Fruit fly (Drosophila melanogaster) whole organism, embryonic: ENCODE data around the gene Bap111.
A peak's percentile ranks its signal among the peaks of the same experiment; 100 is the strongest.

ENCODE experiments used
- Atf6 ChIP-seq: fragments of 200-800 bp; sonication (Bioruptor generic); IDR thresholded peaks from 2 replicates; pipeline ENCODE4 v1.3.6; 2022; ENCODE audit warnings: missing biosample characterization, missing genetic modification characterization
- Bgb ChIP-seq: fragments of 200-800 bp; sonication (Bioruptor generic); IDR thresholded peaks from 2 replicates; pipeline ENCODE4 v1.3.6; 2022; ENCODE audit warnings: missing biosample characterization, missing genetic modification characterization; ENCODE audit not compliant: partially characterized antibody
- CG10147 ChIP-seq: fragments of 200-800 bp; sonication (Bioruptor generic); optimal IDR thresholded peaks from 2 replicates; lab custom pipeline; 2019; ENCODE audit warnings: missing biosample characterization, mild to moderate bottlenecking, missing genetic modification characterization, moderate library complexity
- CG10267 ChIP-seq: fragments of 200-800 bp; sonication (Bioruptor generic); optimal IDR thresholded peaks from 2 replicates; lab custom pipeline; 2018; ENCODE audit warnings: missing biosample characterization, mild to moderate bottlenecking, missing genetic modification characterization, moderate library complexity
- CG11456 ChIP-seq: fragments of 200-800 bp; sonication (Bioruptor generic); IDR thresholded peaks from 3 replicates; pipeline ENCODE4 v1.3.6; 2022; ENCODE audit warnings: missing biosample characterization, missing genetic modification characterization
- CG13296 ChIP-seq: fragments of 200-800 bp; sonication (Bioruptor generic); optimal IDR thresholded peaks from 3 replicates; lab custom pipeline; 2018; ENCODE audit warnings: missing biosample characterization, mild to moderate bottlenecking, missing genetic modification characterization
- CG17359 ChIP-seq: fragments of 200-800 bp; sonication (Bioruptor generic); optimal IDR thresholded peaks from 3 replicates; lab custom pipeline; 2018; ENCODE audit warnings: missing biosample characterization, mild to moderate bottlenecking, missing genetic modification characterization, moderate library complexity
- CG17385 ChIP-seq: fragments of 200-800 bp; sonication (Bioruptor generic); optimal IDR thresholded peaks from 3 replicates; lab custom pipeline; 2018; ENCODE audit warnings: missing biosample characterization, mild to moderate bottlenecking, missing genetic modification characterization
- CG18599 ChIP-seq: fragments of 200-800 bp; sonication (Bioruptor generic); optimal IDR thresholded peaks from 3 replicates; lab custom pipeline; 2017; ENCODE audit warnings: missing biosample characterization, missing genetic modification characterization, mild to moderate bottlenecking, moderate library complexity, missing genetic modification reagents
- CG2116 ChIP-seq: fragments of 200-800 bp; sonication (Bioruptor generic); optimal IDR thresholded peaks from 3 replicates; lab custom pipeline; 2018; ENCODE audit warnings: missing biosample characterization, mild to moderate bottlenecking, missing genetic modification characterization
- CG2129 ChIP-seq: fragments of 200-800 bp; sonication (Bioruptor generic); IDR thresholded peaks from 2 replicates; pipeline ENCODE4 v1.3.6; 2022; ENCODE audit warnings: missing biosample characterization, missing genetic modification characterization; ENCODE audit not compliant: partially characterized antibody
- CG2678 ChIP-seq: fragments of 200-800 bp; sonication (Bioruptor generic); optimal IDR thresholded peaks from 3 replicates; lab custom pipeline; 2019; ENCODE audit warnings: missing biosample characterization, mild to moderate bottlenecking, missing genetic modification characterization, moderate library complexity
- CG30431 ChIP-seq: fragments of 200-800 bp; sonication (Bioruptor generic); optimal IDR thresholded peaks from 2 replicates; lab custom pipeline; 2017; ENCODE audit warnings: missing biosample characterization, missing genetic modification characterization
- CG31441 ChIP-seq: fragments of 200-800 bp; sonication (Bioruptor generic); IDR thresholded peaks from 2 replicates; pipeline ENCODE4 v1.3.6; 2022; ENCODE audit warnings: missing biosample characterization, missing genetic modification characterization
- CG3995 ChIP-seq: fragments of 200-800 bp; sonication (Bioruptor generic); optimal IDR thresholded peaks from 3 replicates; lab custom pipeline; 2016; ENCODE audit warnings: missing biosample characterization, missing genetic modification characterization
- CG4328 ChIP-seq: fragments of 200-800 bp; sonication (Bioruptor generic); optimal IDR thresholded peaks from 3 replicates; lab custom pipeline; 2017; ENCODE audit warnings: missing biosample characterization, missing genetic modification reagents, missing genetic modification characterization
- CG4617 ChIP-seq: fragments of 200-800 bp; sonication (Bioruptor generic); optimal IDR thresholded peaks from 3 replicates; lab custom pipeline; 2016; ENCODE audit warnings: missing biosample characterization, missing genetic modification characterization, borderline replicate concordance
- CG6654 ChIP-seq: fragments of 200-800 bp; sonication (Bioruptor generic); optimal IDR thresholded peaks from 2 replicates; lab custom pipeline; 2017; ENCODE audit warnings: missing biosample characterization, mild to moderate bottlenecking, missing genetic modification characterization
- CG9932 ChIP-seq: fragments of 200-800 bp; sonication (Bioruptor generic); IDR thresholded peaks from 2 replicates; pipeline ENCODE4 v1.3.6; 2022; ENCODE audit warnings: missing biosample characterization, missing genetic modification characterization
- CHES-1-like ChIP-seq: fragments of 200-800 bp; sonication (Bioruptor generic); optimal IDR thresholded peaks from 2 replicates; lab custom pipeline; 2016; ENCODE audit warnings: missing biosample characterization, missing genetic modification characterization
- Chrac-16 ChIP-seq: fragments of 200-800 bp; sonication (Bioruptor generic); optimal IDR thresholded peaks from 3 replicates; lab custom pipeline; 2016; ENCODE audit warnings: missing biosample characterization, missing genetic modification characterization
- Deaf1 ChIP-seq: fragments of 200-800 bp; optimal IDR thresholded peaks from 3 replicates; lab custom pipeline; 2019; ENCODE audit warnings: missing biosample characterization, mild to moderate bottlenecking, missing genetic modification characterization, moderate library complexity
- H2.0 ChIP-seq: fragments of 200-800 bp; sonication (Bioruptor generic); IDR thresholded peaks from 2 replicates; pipeline ENCODE4 v1.3.6; 2022; ENCODE audit warnings: missing biosample characterization, missing genetic modification characterization
- HLH54F ChIP-seq: fragments of 200-800 bp; sonication (Bioruptor generic); optimal IDR thresholded peaks from 3 replicates; lab custom pipeline; 2016; ENCODE audit warnings: missing biosample characterization, missing genetic modification characterization
- Hmr ChIP-seq: fragments of 200-800 bp; sonication (Bioruptor generic); optimal IDR thresholded peaks from 3 replicates; lab custom pipeline; 2017; ENCODE audit warnings: mild to moderate bottlenecking, missing biosample characterization, missing genetic modification reagents, missing genetic modification characterization
- Max ChIP-seq: fragments of 200-800 bp; sonication (Bioruptor generic); optimal IDR thresholded peaks from 2 replicates; lab custom pipeline; 2016; ENCODE audit warnings: missing biosample characterization, mild to moderate bottlenecking, missing genetic modification characterization
- Mrtf ChIP-seq: fragments of 200-800 bp; sonication (Bioruptor generic); IDR thresholded peaks from 3 replicates; pipeline ENCODE4 v1.3.6; 2022; ENCODE audit warnings: missing biosample characterization, missing genetic modification characterization
- Oli ChIP-seq: fragments of 200-800 bp; sonication (Bioruptor generic); optimal IDR thresholded peaks from 2 replicates; lab custom pipeline; 2018; ENCODE audit warnings: missing biosample characterization, mild to moderate bottlenecking, missing genetic modification characterization, moderate library complexity
- Rfx ChIP-seq: fragments of 200-800 bp; sonication (Bioruptor generic); IDR thresholded peaks from 2 replicates; pipeline ENCODE4 v1.3.6; 2022; ENCODE audit warnings: missing biosample characterization, missing genetic modification characterization
- Side ChIP-seq: fragments of 200-800 bp; sonication (Bioruptor generic); optimal IDR thresholded peaks from 2 replicates; lab custom pipeline; 2016; ENCODE audit warnings: missing biosample characterization, missing genetic modification characterization
- Ssrp ChIP-seq: fragments of 200-800 bp; sonication (Bioruptor generic); optimal IDR thresholded peaks from 2 replicates; lab custom pipeline; 2018; ENCODE audit warnings: missing biosample characterization, mild to moderate bottlenecking, missing genetic modification characterization, moderate library complexity
- Stat92E ChIP-seq, 3 experiments: fragments of >200 bp in 2 of 3; fragments of 200-800 bp in 1 of 3; sonication (Bioruptor generic) in 1 of 3; optimal IDR thresholded peaks; 2 replicates each; lab custom pipeline; 2017 to 2019; ENCODE audit warnings: missing biosample characterization in 3 of 3, missing genetic modification characterization in 3 of 3, mild to moderate bottlenecking in 1 of 3, moderate library complexity in 1 of 3
- Usf ChIP-seq: fragments of 200-800 bp; sonication (Bioruptor generic); optimal IDR thresholded peaks from 2 replicates; lab custom pipeline; 2017; ENCODE audit warnings: missing genotype, missing biosample characterization, missing genetic modification characterization
- abd-A ChIP-seq: fragments of 200-800 bp; sonication (Bioruptor generic); optimal IDR thresholded peaks from 3 replicates; lab custom pipeline; 2019; ENCODE audit warnings: missing biosample characterization, mild to moderate bottlenecking, missing genetic modification characterization, moderate library complexity
- cato ChIP-seq: fragments of 200-800 bp; sonication (Bioruptor generic); optimal IDR thresholded peaks from 2 replicates; lab custom pipeline; 2016; ENCODE audit warnings: missing biosample characterization, missing genetic modification characterization, borderline replicate concordance
- ems ChIP-seq: fragments of 200-800 bp; sonication (Bioruptor generic); optimal IDR thresholded peaks from 3 replicates; lab custom pipeline; 2016; ENCODE audit warnings: missing biosample characterization, missing genetic modification characterization
- fd64A ChIP-seq: fragments of 200-800 bp; sonication (Bioruptor generic); optimal IDR thresholded peaks from 3 replicates; lab custom pipeline; 2018; ENCODE audit warnings: missing biosample characterization, mild to moderate bottlenecking, missing genetic modification characterization
- grau ChIP-seq: fragments of 200-800 bp; optimal IDR thresholded peaks from 3 replicates; lab custom pipeline; 2019; ENCODE audit warnings: missing biosample characterization, mild to moderate bottlenecking, missing genetic modification characterization, moderate library complexity
- lilli ChIP-seq: fragments of 200-800 bp; sonication (Bioruptor generic); optimal IDR thresholded peaks from 3 replicates; lab custom pipeline; 2016; ENCODE audit warnings: missing biosample characterization, missing genetic modification characterization
- mirr ChIP-seq: fragments of 200-800 bp; sonication (Bioruptor generic); optimal IDR thresholded peaks from 3 replicates; lab custom pipeline; 2018; ENCODE audit warnings: missing biosample characterization, mild to moderate bottlenecking, missing genetic modification characterization
- nerfin-1 ChIP-seq: fragments of 200-800 bp; sonication (Bioruptor generic); optimal IDR thresholded peaks from 3 replicates; lab custom pipeline; 2019; ENCODE audit warnings: missing biosample characterization, mild to moderate bottlenecking, missing genetic modification characterization, moderate library complexity
- oc ChIP-seq: fragments of 200-800 bp; sonication (Bioruptor generic); optimal IDR thresholded peaks from 2 replicates; lab custom pipeline; 2018; ENCODE audit warnings: missing biosample characterization, mild to moderate bottlenecking, missing genetic modification characterization, moderate library complexity
- pfk ChIP-seq: fragments of 200-800 bp; sonication (Bioruptor generic); optimal IDR thresholded peaks from 2 replicates; lab custom pipeline; 2018; ENCODE audit warnings: missing biosample characterization, mild to moderate bottlenecking, missing genetic modification characterization, moderate library complexity
- pho ChIP-seq: fragments of 200-800 bp; sonication (Bioruptor generic); optimal IDR thresholded peaks from 2 replicates; lab custom pipeline; 2016; ENCODE audit warnings: missing biosample characterization, missing genetic modification characterization
- row ChIP-seq: fragments of 200-800 bp; sonication (Bioruptor generic); IDR thresholded peaks from 3 replicates; pipeline ENCODE4 v1.3.6; 2022; ENCODE audit warnings: missing biosample characterization, missing genetic modification characterization
- seq ChIP-seq: fragments of 200-800 bp; sonication (Bioruptor generic); IDR thresholded peaks from 2 replicates; pipeline ENCODE4 v1.3.6; 2022; ENCODE audit warnings: missing biosample characterization, missing genetic modification characterization
- sima ChIP-seq: fragments of 200-800 bp; sonication (Bioruptor generic); optimal IDR thresholded peaks from 2 replicates; lab custom pipeline; 2016; ENCODE audit warnings: missing biosample characterization, missing genetic modification characterization
- tgo ChIP-seq: fragments of 200-800 bp; sonication (Bioruptor generic); IDR thresholded peaks from 3 replicates; pipeline ENCODE4 v1.3.6; 2022; ENCODE audit warnings: missing biosample characterization, missing genetic modification characterization
- trh ChIP-seq: fragments of 200-800 bp; sonication (Bioruptor generic); optimal IDR thresholded peaks from 2 replicates; lab custom pipeline; 2016; ENCODE audit warnings: missing biosample characterization, missing genetic modification characterization
- wor ChIP-seq: fragments of 200-800 bp; sonication (Bioruptor generic); IDR thresholded peaks from 2 replicates; pipeline ENCODE4 v1.3.6; 2022; ENCODE audit warnings: missing biosample characterization, missing genetic modification characterization

Gene Bap111

dm6 chrX:9193604-9194003 is 44.5 kb downstream of the Bap111 start, which contains the start of gene CG12106 (continued):
- TF ChIP-seq H2.0 (GFP tag; lab: Robert Waterston, UW) = no peak; the same call in 1 of the 2 replicates
- TF ChIP-seq Usf (GFP tag; lab: Kevin White, UChicago) = no peak
- no peak for TF ChIP-seq cato (GFP tag; lab: Kevin White, UChicago)
- no peak for TF ChIP-seq CG30431 (GFP tag; lab: Kevin White, UChicago)
- TF ChIP-seq Bgb (GFP tag; lab: Robert Waterston, UW) = no peak
- TF ChIP-seq seq (GFP tag; lab: Robert Waterston, UW) = 0 out of 2 replicates have a peak, but pooled peaks have one; percentile 31
- TF ChIP-seq nerfin-1 (tag; lab: Kevin White, UChicago) = peak; percentile 5
- peak; percentile 62 for TF ChIP-seq CG18599 (GFP tag; lab: Kevin White, UChicago)
- peak; percentile 14 for TF ChIP-seq CG10267 (tag; lab: Kevin White, UChicago)
- TF ChIP-seq Atf6 = 0 out of 2 replicates have a peak, but pooled peaks have one; percentile 29
- peak; percentile 98 for TF ChIP-seq grau
- peak; percentile 33; the same call in 1 of the 2 replicates for TF ChIP-seq CG31441 (GFP tag; lab: Robert Waterston, UW)
- TF ChIP-seq Oli = peak; percentile 25
- no peak for TF ChIP-seq Ssrp (tag; lab: Kevin White, UChicago)
- no peak for TF ChIP-seq Max (GFP tag; lab: Kevin White, UChicago)
- peak; percentile 65 for TF ChIP-seq CG2678 (tag; lab: Kevin White, UChicago)
- peak; percentile 62; the same call in 2 of the 3 replicates for TF ChIP-seq tgo (GFP tag; lab: Robert Waterston, UW)
- TF ChIP-seq CG2116 = peak; percentile 3
- peak; percentile 37 for TF ChIP-seq CG10147 (GFP tag; lab: Kevin White, UChicago)
- TF ChIP-seq Mrtf = peak; percentile 24; the same call in 1 of the 3 replicates
- no peak for TF ChIP-seq pfk
- TF ChIP-seq Chrac-16 (GFP tag; lab: Kevin White, UChicago) = peak; percentile 44
- no peak for TF ChIP-seq pho (GFP tag; lab: Kevin White, UChicago)
- no peak for TF ChIP-seq Stat92E (GFP tag; optimal IDR thresholded peaks at IDR 0.05; lab: Kevin White, UChicago)
- peak; percentile 50 for TF ChIP-seq CG13296
- no peak for TF ChIP-seq abd-A (tag; lab: Kevin White, UChicago)
- peak; percentile 72 for TF ChIP-seq lilli (GFP tag; lab: Kevin White, UChicago)
- peak; percentile 92 for TF ChIP-seq row
- no peak for TF ChIP-seq wor (GFP tag; lab: Robert Waterston, UW)
- peak; percentile 69 for TF ChIP-seq Rfx (GFP tag; lab: Robert Waterston, UW)
- no peak for TF ChIP-seq Hmr (GFP tag; lab: Kevin White, UChicago)
- TF ChIP-seq sima (GFP tag; lab: Kevin White, UChicago) = no peak
- no peak for TF ChIP-seq CG4328
- no peak; the same call in none of the 2 replicates for TF ChIP-seq CG9932
- peak; percentile 27 for TF ChIP-seq CG17359 (tag; lab: Kevin White, UChicago)
- no peak for TF ChIP-seq CG2129 (GFP tag; lab: Robert Waterston, UW)
- TF ChIP-seq ems (GFP tag; lab: Kevin White, UChicago) = peak; percentile 8
- no peak for TF ChIP-seq Side (GFP tag; lab: Kevin White, UChicago)
- TF ChIP-seq CG6654 (GFP tag; lab: Kevin White, UChicago) = no peak
- TF ChIP-seq CG4617 (GFP tag; lab: Kevin White, UChicago) = peak; percentile 23
- TF ChIP-seq CG11456 (GFP tag; lab: Robert Waterston, UW) = no peak
- TF ChIP-seq fd64A (GFP tag; lab: Kevin White, UChicago) = no peak
- peak; percentile 0 for TF ChIP-seq CG3995 (GFP tag; lab: Kevin White, UChicago)
- peak; percentile 15 for TF ChIP-seq CHES-1-like (GFP tag; lab: Kevin White, UChicago)
- TF ChIP-seq HLH54F (GFP tag; lab: Kevin White, UChicago) = peak; percentile 36
- no peak for TF ChIP-seq trh (GFP tag; lab: Kevin White, UChicago)
- no peak for TF ChIP-seq oc (tag; lab: Kevin White, UChicago)
- peak; percentile 34 for TF ChIP-seq mirr (GFP tag; lab: Kevin White, UChicago)
- no peak for TF ChIP-seq Deaf1 (tag; lab: Kevin White, UChicago)
- peak; percentile 50 for TF ChIP-seq CG17385 (GFP tag; lab: Kevin White, UChicago)
